Fruit fly (Drosophila melanogaster) whole organism, prepupa: ENCODE data around the gene Klp10A.

Experiments used
- CG1621 ChIP-seq: fragments of 200-800 bp; sonication (Bioruptor generic); optimal IDR thresholded peaks from 3 replicates; lab custom pipeline; 2018; ENCODE audit warnings: missing biosample characterization, mild to moderate bottlenecking, missing genetic modification characterization
- CG3919 ChIP-seq: fragments of 200-800 bp; sonication (Bioruptor generic); optimal IDR thresholded peaks from 3 replicates; lab custom pipeline; 2016; ENCODE audit warnings: missing biosample characterization, missing genetic modification characterization
- CG6276 ChIP-seq: fragments of 200-800 bp; sonication (Bioruptor generic); optimal IDR thresholded peaks from 2 replicates; lab custom pipeline; 2017; ENCODE audit warnings: missing biosample characterization, mild to moderate bottlenecking, missing genetic modification characterization
- CG6792 ChIP-seq: fragments of 200-800 bp; sonication (Bioruptor generic); optimal IDR thresholded peaks from 3 replicates; lab custom pipeline; 2016; ENCODE audit warnings: missing biosample characterization, missing genetic modification characterization
- CG8632 ChIP-seq: fragments of 200-800 bp; sonication (Bioruptor generic); optimal IDR thresholded peaks from 3 replicates; lab custom pipeline; 2016; ENCODE audit warnings: missing biosample characterization, missing genetic modification characterization
- Ets21C ChIP-seq: fragments of 200-800 bp; sonication (Bioruptor generic); optimal IDR thresholded peaks from 3 replicates; lab custom pipeline; 2016; ENCODE audit warnings: missing biosample characterization, missing genetic modification characterization
- Gug ChIP-seq: fragments of 200-800 bp; sonication (Bioruptor generic); IDR thresholded peaks from 2 replicates; pipeline ENCODE4 v1.3.6; 2022; ENCODE audit warnings: missing biosample characterization, missing genetic modification characterization
- Hr38 ChIP-seq: sonication (Bioruptor generic); optimal IDR thresholded peaks from 2 replicates; lab custom pipeline; 2016; ENCODE audit warnings: missing biosample characterization, missing genetic modification characterization
- eg ChIP-seq: fragments of 200-800 bp; sonication (Bioruptor generic); IDR thresholded peaks from 3 replicates; pipeline ENCODE4 v1.3.6; 2022; ENCODE audit warnings: missing biosample characterization, missing genetic modification characterization

- TF ChIP-seq Hr38 (GFP tag; lab: Kevin White, UChicago) (no peak), eg (GFP tag; lab: Robert Waterston, UW) (0 out of 3 replicates have a peak, but pooled peaks have one; percentile 11), CG3919 (GFP tag; lab: Kevin White, UChicago) (no peak), CG6276 (GFP tag; lab: Kevin White, UChicago) (no peak), Gug (GFP tag; lab: Robert Waterston, UW) (no peak), CG1621 (tag; lab: Kevin White, UChicago) (peak; percentile 83), Ets21C (no peak), CG6792 (no peak), CG8632 (GFP tag; lab: Kevin White, UChicago) (no peak)
These were observed 13.4 kb downstream of the Klp10A start for dm6 chrX:11123561-11123960.
